Worm (Caenorhabditis elegans) whole organism, young adult: Measurements from ENCODE around the gene H10E21.5.

Experiments
- B0019.2 ChIP-seq: fragments of 200-800 bp; sonication (Bioruptor generic); conservative IDR thresholded peaks from 2 replicates; pipeline ENCODE4 v1.3.6; 2022; ENCODE audit warnings: missing genetic modification reagents, missing genetic modification characterization, missing compliant biosample characterization
- B0035.1 ChIP-seq: sonication (generic microtip); optimal IDR thresholded peaks from 2 replicates; lab custom pipeline; 2016; ENCODE audit warnings: missing genetic modification characterization, mild to moderate bottlenecking, missing compliant biosample characterization, missing genotype, missing genetic modification reagents
- B0261.1 ChIP-seq: sonication (generic microtip); optimal IDR thresholded peaks from 2 replicates; lab custom pipeline; 2016; ENCODE audit warnings: mild to moderate bottlenecking, missing genetic modification characterization, moderate library complexity, missing compliant biosample characterization
- D2030.7 ChIP-seq: fragments of 200-800 bp; sonication (Bioruptor generic); IDR thresholded peaks from 2 replicates; pipeline ENCODE4 v1.3.6; 2022; ENCODE audit warnings: missing genetic modification reagents, missing genetic modification characterization, missing compliant biosample characterization
- F10E7.11 ChIP-seq: sonication (generic microtip); optimal IDR thresholded peaks from 2 replicates; lab custom pipeline; 2017; ENCODE audit warnings: mild to moderate bottlenecking, missing genetic modification characterization, moderate library complexity, missing compliant biosample characterization
- F23B12.7 ChIP-seq: sonication (generic microtip); optimal IDR thresholded peaks from 2 replicates; lab custom pipeline; 2017; ENCODE audit warnings: missing genetic modification characterization, mild to moderate bottlenecking, missing compliant biosample characterization, antibody characterized with exemption, moderate library complexity; ENCODE audit not compliant: insufficient read depth
- K11D2.4 ChIP-seq: fragments of 200-800 bp; sonication (Bioruptor generic); IDR thresholded peaks from 2 replicates; pipeline ENCODE4 v1.3.6; 2022; ENCODE audit warnings: missing genetic modification reagents, missing genetic modification characterization, missing compliant biosample characterization
- K12H6.12 ChIP-seq: fragments of 200-800 bp; sonication (Bioruptor generic); optimal IDR thresholded peaks from 2 replicates; lab custom pipeline; 2018; ENCODE audit warnings: mild to moderate bottlenecking, missing genetic modification characterization, missing compliant biosample characterization
- T07F8.4 ChIP-seq: sonication (generic microtip); optimal IDR thresholded peaks from 2 replicates; lab custom pipeline; 2016; ENCODE audit warnings: mild to moderate bottlenecking, missing genetic modification characterization, moderate library complexity, missing compliant biosample characterization
- Y95B8A.8 ChIP-seq: fragments of 200-800 bp; sonication (Bioruptor generic); IDR thresholded peaks from 2 replicates; pipeline ENCODE4 v1.3.6; 2022; ENCODE audit warnings: missing genetic modification reagents, missing genetic modification characterization, missing compliant biosample characterization
- ZK185.1 ChIP-seq: sonication (generic microtip); optimal IDR thresholded peaks from 2 replicates; lab custom pipeline; 2016; ENCODE audit warnings: mild to moderate bottlenecking, missing genetic modification characterization, missing compliant biosample characterization; ENCODE audit not compliant: poor library complexity, severe bottlenecking
- akir-1 ChIP-seq: fragments of 200-800 bp; sonication (Bioruptor generic); optimal IDR thresholded peaks from 2 replicates; lab custom pipeline; 2018; ENCODE audit warnings: mild to moderate bottlenecking, missing genetic modification characterization, moderate library complexity, missing compliant biosample characterization
- aptf-2 ChIP-seq: fragments of 200-800 bp; sonication (Bioruptor generic); conservative IDR thresholded peaks from 2 replicates; pipeline ENCODE4 v1.3.6; 2022; ENCODE audit warnings: missing genetic modification reagents, missing genetic modification characterization, missing compliant biosample characterization
- athp-1 ChIP-seq: sonication (generic microtip); optimal IDR thresholded peaks from 2 replicates; lab custom pipeline; 2017; ENCODE audit warnings: mild to moderate bottlenecking, missing genetic modification characterization, missing compliant biosample characterization
- bed-2 ChIP-seq: fragments of 200-800 bp; sonication (Bioruptor generic); IDR thresholded peaks from 2 replicates; pipeline ENCODE4 v1.3.6; 2022; ENCODE audit warnings: missing genetic modification reagents, missing genetic modification characterization, missing compliant biosample characterization
- ccch-3 ChIP-seq: fragments of 200-800 bp; sonication (Bioruptor generic); optimal IDR thresholded peaks from 2 replicates; lab custom pipeline; 2018; ENCODE audit warnings: mild to moderate bottlenecking, missing genetic modification characterization, missing compliant biosample characterization
- cebp-1 ChIP-seq, 2 experiments: fragments of 200-800 bp in 1 of 2; sonication (Bioruptor generic) in 1 of 2; sonication (generic microtip) in 1 of 2; IDR thresholded peaks in 1 of 2; optimal IDR thresholded peaks in 1 of 2; 2 replicates each; pipeline versions ENCODE4 v1.3.6 to Lab custom; 2017 to 2022; ENCODE audit warnings: missing compliant biosample characterization in 2 of 2, missing genetic modification characterization in 2 of 2, mild to moderate bottlenecking in 1 of 2, missing genetic modification reagents in 1 of 2, moderate library complexity in 1 of 2
- cebp-2 ChIP-seq: fragments of 200-800 bp; sonication (Bioruptor generic); IDR thresholded peaks from 2 replicates; pipeline ENCODE4 v1.3.6; 2022; ENCODE audit warnings: missing genetic modification characterization, missing compliant biosample characterization
- ceh-27 ChIP-seq: fragments of 200-800 bp; sonication (Bioruptor generic); optimal IDR thresholded peaks from 2 replicates; lab custom pipeline; 2018; ENCODE audit warnings: mild to moderate bottlenecking, missing genetic modification characterization, moderate library complexity, missing compliant biosample characterization
- ceh-40 ChIP-seq: fragments of 200-800 bp; sonication (Bioruptor generic); IDR thresholded peaks from 2 replicates; pipeline ENCODE4 v1.3.6; 2022; ENCODE audit warnings: missing genetic modification characterization, missing compliant biosample characterization
- ceh-79 ChIP-seq: sonication (generic microtip); optimal IDR thresholded peaks from 2 replicates; lab custom pipeline; 2017; ENCODE audit warnings: mild to moderate bottlenecking, missing genetic modification characterization, missing compliant biosample characterization
- ceh-91 ChIP-seq: fragments of 200-800 bp; sonication (Bioruptor generic); IDR thresholded peaks from 2 replicates; pipeline ENCODE4 v1.3.6; 2022; ENCODE audit warnings: missing genetic modification reagents, missing genetic modification characterization, missing compliant biosample characterization
- dox-1 ChIP-seq: fragments of 200-800 bp; sonication (Bioruptor generic); IDR thresholded peaks from 2 replicates; pipeline ENCODE4 v1.3.6; 2022; ENCODE audit warnings: missing genetic modification reagents, missing genetic modification characterization, missing compliant biosample characterization
- dpl-1 ChIP-seq: fragments of 150-350 bp; optimal IDR thresholded peaks from 2 replicates; lab custom pipeline; 2014; ENCODE audit warnings: missing biosample characterization, missing genetic modification reagents, missing genetic modification characterization
- egrh-3 ChIP-seq: fragments of 200-800 bp; sonication (Bioruptor generic); IDR thresholded peaks from 2 replicates; pipeline ENCODE4 v1.3.6; 2022; ENCODE audit warnings: missing genetic modification reagents, missing genetic modification characterization, missing compliant biosample characterization
- ekl-4 ChIP-seq: fragments of 200-800 bp; sonication (Bioruptor generic); IDR thresholded peaks from 2 replicates; pipeline ENCODE4 v1.3.6; 2022; ENCODE audit warnings: missing genetic modification reagents, missing genetic modification characterization, missing compliant biosample characterization
- him-1 ChIP-seq: sonication (generic microtip); optimal IDR thresholded peaks from 2 replicates; lab custom pipeline; 2016; ENCODE audit warnings: missing genotype, missing genetic modification reagents, missing genetic modification characterization, missing compliant biosample characterization
- let-607 ChIP-seq, 2 experiments: fragments of 200-800 bp in 1 of 2; sonication (Bioruptor generic) in 1 of 2; sonication (generic microtip) in 1 of 2; optimal IDR thresholded peaks; 2 replicates each; lab custom pipeline; 2016 to 2018; ENCODE audit warnings: mild to moderate bottlenecking in 2 of 2, missing compliant biosample characterization in 2 of 2, missing genetic modification characterization in 2 of 2, moderate library complexity in 2 of 2, missing genotype in 1 of 2
- lin-40 ChIP-seq: sonication (generic microtip); optimal IDR thresholded peaks from 2 replicates; lab custom pipeline; 2016; ENCODE audit warnings: missing genetic modification characterization, mild to moderate bottlenecking, missing compliant biosample characterization, missing genotype, missing genetic modification reagents
- lin-54 ChIP-seq: fragments of 200-800 bp; sonication (Bioruptor generic); optimal IDR thresholded peaks from 2 replicates; lab custom pipeline; 2018; ENCODE audit warnings: mild to moderate bottlenecking, missing genetic modification characterization, missing compliant biosample characterization
- lir-1 ChIP-seq: fragments of 200-800 bp; sonication (Bioruptor generic); conservative IDR thresholded peaks from 2 replicates; pipeline ENCODE4 v1.3.6; 2022; ENCODE audit warnings: missing genetic modification reagents, missing genetic modification characterization, missing compliant biosample characterization
- madf-10 ChIP-seq: sonication (generic microtip); optimal IDR thresholded peaks from 2 replicates; lab custom pipeline; 2016; ENCODE audit warnings: mild to moderate bottlenecking, missing genetic modification characterization, missing compliant biosample characterization
- madf-3 ChIP-seq: fragments of 200-800 bp; sonication (Bioruptor generic); IDR thresholded peaks from 2 replicates; pipeline ENCODE4 v1.3.6; 2022; ENCODE audit warnings: missing genetic modification reagents, missing genetic modification characterization, missing compliant biosample characterization
- mcd-1 ChIP-seq: fragments of 200-800 bp; sonication (Bioruptor generic); IDR thresholded peaks from 2 replicates; pipeline ENCODE4 v1.3.6; 2022; ENCODE audit warnings: missing genetic modification reagents, missing genetic modification characterization, missing compliant biosample characterization
- nfyb-1 ChIP-seq: fragments of 200-800 bp; sonication (Bioruptor generic); IDR thresholded peaks from 2 replicates; pipeline ENCODE4 v1.3.6; 2022; ENCODE audit warnings: missing genetic modification reagents, missing genetic modification characterization, missing compliant biosample characterization
- nhr-120 ChIP-seq: fragments of 200-800 bp; sonication (Bioruptor generic); IDR thresholded peaks from 2 replicates; pipeline ENCODE4 v1.3.6; 2022; ENCODE audit warnings: missing genetic modification characterization, missing compliant biosample characterization
- pha-4 ChIP-seq: fragments of 150-350 bp; sonication (generic microtip); optimal IDR thresholded peaks from 2 replicates; lab custom pipeline; 2014; ENCODE audit warnings: missing biosample characterization, missing genetic modification reagents, missing genetic modification characterization
- rcor-1 ChIP-seq: fragments of 200-800 bp; sonication (Bioruptor generic); IDR thresholded peaks from 2 replicates; pipeline ENCODE4 v1.3.6; 2022; ENCODE audit warnings: missing genetic modification reagents, missing genetic modification characterization, missing compliant biosample characterization
- snpc-1.1 ChIP-seq: sonication (generic microtip); optimal IDR thresholded peaks from 2 replicates; lab custom pipeline; 2017; ENCODE audit warnings: missing genetic modification characterization, mild to moderate bottlenecking, missing compliant biosample characterization, antibody characterized with exemption, moderate library complexity, missing genotype, missing genetic modification reagents; ENCODE audit not compliant: insufficient read depth
- tbp1 ChIP-seq: fragments of 200-800 bp; sonication (Bioruptor generic); optimal IDR thresholded peaks from 2 replicates; lab custom pipeline; 2018; ENCODE audit warnings: mild to moderate bottlenecking, missing genetic modification characterization, missing compliant biosample characterization
- tbx-9 ChIP-seq: sonication (generic microtip); optimal IDR thresholded peaks from 2 replicates; lab custom pipeline; 2016; ENCODE audit warnings: borderline replicate concordance, missing genetic modification characterization, inconsistent platforms, missing compliant biosample characterization
- ztf-25 ChIP-seq: fragments of 200-800 bp; sonication (Bioruptor generic); IDR thresholded peaks from 2 replicates; pipeline ENCODE4 v1.3.6; 2022; ENCODE audit warnings: missing genetic modification reagents, missing genetic modification characterization, missing compliant biosample characterization

The H10E21.5 gene

DNA sequence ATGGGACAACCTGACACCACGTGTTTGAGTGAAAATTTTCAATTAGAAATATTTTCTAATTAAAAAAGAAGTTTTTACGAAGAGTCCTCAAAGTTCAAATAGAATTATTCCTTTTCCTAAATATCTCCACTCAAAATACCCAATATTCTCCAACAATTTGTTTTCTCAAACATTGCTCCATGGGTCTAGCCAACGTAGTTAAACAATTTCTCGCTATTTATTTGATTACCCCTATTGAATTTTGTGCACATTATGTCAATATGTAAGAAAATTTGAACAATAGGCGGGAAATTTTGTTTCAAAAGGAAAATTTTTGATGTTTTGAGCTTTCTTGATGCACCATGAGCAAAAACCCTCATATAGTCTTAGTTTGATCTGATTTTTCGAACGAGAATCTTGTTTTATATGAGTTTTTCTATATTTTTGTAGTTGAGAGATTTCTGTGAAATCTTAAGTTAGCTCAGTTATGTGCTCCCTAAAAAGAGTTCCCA, 38.7 kb upstream of the H10E21.5 start (continued):
- TF ChIP-seq B0035.1 (peak; percentile 83), Y95B8A.8 (GFP tag; lab: Robert Waterston, UW) (no peak), athp-1 (tag; lab: Kevin White, UChicago) (peak; percentile 54), egrh-3 (GFP tag; lab: Robert Waterston, UW) (no peak), aptf-2 (no peak), lin-54 (GFP tag; lab: Kevin White, UChicago) (peak; percentile 14), snpc-1.1 (no peak), lin-40 (tag; lab: Kevin White, UChicago) (peak; percentile 62), cebp-1 (GFP tag; IDR thresholded peaks at IDR 0.05; lab: Robert Waterston, UW) (no peak), cebp-1 (tag; optimal IDR thresholded peaks at IDR 0.05; lab: Kevin White, UChicago) (peak; percentile 56), nfyb-1 (GFP tag; lab: Robert Waterston, UW) (peak; percentile 38; the same call in 1 of the 2 replicates), ZK185.1 (tag; lab: Kevin White, UChicago) (peak; percentile 15), ccch-3 (GFP tag; lab: Kevin White, UChicago) (no peak), pha-4 (tag; lab: Kevin White, UChicago) (no peak), T07F8.4 (tag; lab: Kevin White, UChicago) (no peak), let-607 (tag; optimal IDR thresholded peaks at IDR 0.05; lab: Kevin White, UChicago) (peak in 1 of 2 experiments; percentile 21), bed-2 (GFP tag; lab: Robert Waterston, UW) (no peak), madf-10 (no peak), B0019.2 (GFP tag; lab: Robert Waterston, UW) (no peak), ceh-91 (GFP tag; lab: Robert Waterston, UW) (no peak), ceh-79 (tag; lab: Kevin White, UChicago) (no peak), tbx-9 (tag; lab: Kevin White, UChicago) (no peak), mcd-1 (GFP tag; lab: Robert Waterston, UW) (0 out of 2 replicates have a peak, but pooled peaks have one; percentile 25), tbp1 (GFP tag; lab: Kevin White, UChicago) (no peak), him-1 (tag; lab: Kevin White, UChicago) (no peak), ekl-4 (GFP tag; lab: Robert Waterston, UW) (0 out of 2 replicates have a peak, but pooled peaks have one; percentile 15), nhr-120 (GFP tag; lab: Robert Waterston, UW) (no peak), cebp-2 (GFP tag; lab: Robert Waterston, UW) (no peak), K11D2.4 (GFP tag; lab: Robert Waterston, UW) (peak; percentile 79), B0261.1 (tag; lab: Kevin White, UChicago) (no peak), rcor-1 (GFP tag; lab: Robert Waterston, UW) (no peak; the same call in 1 of the 2 replicates), lir-1 (no peak), akir-1 (GFP tag; lab: Kevin White, UChicago) (no peak)

DNA sequence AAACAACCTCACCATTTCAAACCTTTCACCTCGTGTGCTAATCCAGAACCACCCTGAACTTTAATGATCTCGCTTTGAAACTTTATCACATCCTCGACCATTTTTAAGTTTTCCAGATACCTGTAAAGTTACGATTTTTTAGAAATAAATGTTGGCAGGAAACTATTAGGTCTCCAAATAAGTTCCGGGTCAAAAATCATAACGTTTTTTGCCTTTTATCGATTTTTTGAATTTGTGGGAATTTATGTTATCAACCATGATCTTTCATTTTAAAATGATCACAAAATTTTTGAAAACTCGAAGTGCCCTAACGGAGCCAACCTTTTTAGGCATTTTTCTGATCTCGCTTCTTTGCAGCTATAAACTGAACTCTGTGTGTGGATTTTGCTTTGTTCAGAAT, 37.3 kb upstream of the H10E21.5 start, which contains the start of gene btb-5:
btb-5 (minus strand) TSS at position 101 of the 400 bp plus-strand sequence.
- TF ChIP-seq ztf-25 (GFP tag; lab: Robert Waterston, UW) (no peak), K12H6.12 (tag; lab: Kevin White, UChicago) (no peak), F23B12.7 (tag; lab: Kevin White, UChicago) (no peak), dox-1 (GFP tag; lab: Robert Waterston, UW) (no peak), madf-3 (no peak), bed-2 (GFP tag; lab: Robert Waterston, UW) (no peak), ceh-27 (GFP tag; lab: Kevin White, UChicago) (no peak), dpl-1 (GFP tag; lab: Kevin White, UChicago) (no peak), D2030.7 (GFP tag; lab: Robert Waterston, UW) (no peak), rcor-1 (GFP tag; lab: Robert Waterston, UW) (no peak), F10E7.11 (no peak), ceh-40 (no peak)
